Worm (Caenorhabditis elegans) whole organism, L3 larva: Measurements from ENCODE around the gene srbc-11.
"Not testable (repeated sequence)": the region's sequence is repeated elsewhere in the genome, so short reads cannot be mapped to it uniquely, and the experiment has no call there.

Experiments
- R02D3.7 ChIP-seq: fragments of 150-350 bp; optimal IDR thresholded peaks from 2 replicates; lab custom pipeline; 2014; ENCODE audit warnings: missing biosample characterization, missing genetic modification characterization
- aly-2 ChIP-seq: fragments of 150-350 bp; optimal IDR thresholded peaks from 2 replicates; lab custom pipeline; 2014; ENCODE audit warnings: missing biosample characterization, missing genetic modification characterization
- ceh-16 ChIP-seq: sonication (generic microtip); optimal IDR thresholded peaks from 2 replicates; lab custom pipeline; 2017; ENCODE audit warnings: missing biosample characterization, missing genetic modification characterization
- ceh-28 ChIP-seq: fragments of 150-350 bp; optimal IDR thresholded peaks from 2 replicates; lab custom pipeline; 2014; ENCODE audit warnings: missing biosample characterization, missing genetic modification reagents, missing genetic modification characterization
- ceh-9 ChIP-seq: sonication (generic microtip); optimal IDR thresholded peaks from 2 replicates; lab custom pipeline; 2018; ENCODE audit warnings: missing biosample characterization, missing genetic modification characterization
- daf-12 ChIP-seq: fragments of 150-350 bp; optimal IDR thresholded peaks from 2 replicates; lab custom pipeline; 2014; ENCODE audit warnings: missing biosample characterization, missing genetic modification reagents, missing genetic modification characterization
- egl-27 ChIP-seq: sonication (generic microtip); optimal IDR thresholded peaks from 4 replicates; lab custom pipeline; 2017; ENCODE audit warnings: missing biosample characterization, missing genetic modification reagents, missing genetic modification characterization
- elt-2 ChIP-seq: sonication (generic microtip); optimal IDR thresholded peaks from 2 replicates; lab custom pipeline; 2016; ENCODE audit warnings: missing genetic modification reagents, mild to moderate bottlenecking, missing genetic modification characterization, missing compliant biosample characterization
- fkh-2 ChIP-seq: fragments of 150-350 bp; optimal IDR thresholded peaks from 2 replicates; lab custom pipeline; 2014; ENCODE audit warnings: missing biosample characterization, missing genetic modification reagents, missing genetic modification characterization
- fos-1 ChIP-seq: fragments of 150-350 bp; optimal IDR thresholded peaks from 2 replicates; lab custom pipeline; 2014; ENCODE audit warnings: missing biosample characterization, missing genetic modification characterization
- hmg-11 ChIP-seq: sonication (generic microtip); optimal IDR thresholded peaks from 2 replicates; lab custom pipeline; 2016; ENCODE audit warnings: missing genetic modification characterization, missing compliant biosample characterization
- jun-1 ChIP-seq: fragments of 150-350 bp; optimal IDR thresholded peaks from 2 replicates; lab custom pipeline; 2014; ENCODE audit warnings: missing biosample characterization, missing genetic modification reagents, missing genetic modification characterization
- lin-15B ChIP-seq: fragments of 150-350 bp; optimal IDR thresholded peaks from 2 replicates; lab custom pipeline; 2014; ENCODE audit warnings: missing biosample characterization, missing genetic modification characterization
- mdl-1 ChIP-seq: fragments of 150-350 bp; optimal IDR thresholded peaks from 2 replicates; lab custom pipeline; 2014; ENCODE audit warnings: missing biosample characterization, missing genetic modification characterization
- mml-1 ChIP-seq: fragments of 150-350 bp; sonication (generic microtip); optimal IDR thresholded peaks from 3 replicates; lab custom pipeline; 2014; ENCODE audit warnings: missing biosample characterization, missing genetic modification characterization
- nhr-11 ChIP-seq: fragments of 150-350 bp; optimal IDR thresholded peaks from 2 replicates; lab custom pipeline; 2014; ENCODE audit warnings: missing biosample characterization, missing genetic modification characterization
- nhr-12 ChIP-seq: fragments of 150-350 bp; optimal IDR thresholded peaks from 2 replicates; lab custom pipeline; 2014; ENCODE audit warnings: missing biosample characterization, missing genetic modification characterization
- nhr-28 ChIP-seq: fragments of 150-350 bp; optimal IDR thresholded peaks from 2 replicates; lab custom pipeline; 2014; ENCODE audit warnings: missing biosample characterization, missing genetic modification characterization
- nhr-43 ChIP-seq: sonication (generic microtip); optimal IDR thresholded peaks from 2 replicates; lab custom pipeline; 2016; ENCODE audit warnings: mild to moderate bottlenecking, missing genetic modification characterization, missing compliant biosample characterization; ENCODE audit not compliant: poor library complexity, severe bottlenecking
- nhr-77 ChIP-seq: fragments of 150-350 bp; optimal IDR thresholded peaks from 2 replicates; lab custom pipeline; 2014; ENCODE audit warnings: missing biosample characterization, missing genetic modification characterization
- skn-1 ChIP-seq: fragments of 150-350 bp; optimal IDR thresholded peaks from 2 replicates; lab custom pipeline; 2014; ENCODE audit warnings: missing biosample characterization, missing genetic modification characterization
- tbx-2 ChIP-seq: sonication (generic microtip); optimal IDR thresholded peaks from 2 replicates; lab custom pipeline; 2016; ENCODE audit warnings: mild to moderate bottlenecking, missing genetic modification characterization, missing compliant biosample characterization
- unc-39 ChIP-seq: sonication (generic microtip); optimal IDR thresholded peaks from 4 replicates; lab custom pipeline; 2017; ENCODE audit warnings: missing biosample characterization, missing genetic modification characterization
- unc-62 ChIP-seq: fragments of 150-350 bp; sonication (generic microtip); optimal IDR thresholded peaks from 4 replicates; lab custom pipeline; 2014; ENCODE audit warnings: missing biosample characterization, missing genetic modification reagents, missing genetic modification characterization
- zag-1 ChIP-seq: fragments of 150-350 bp; optimal IDR thresholded peaks from 2 replicates; lab custom pipeline; 2014; ENCODE audit warnings: missing biosample characterization, missing genetic modification characterization

The srbc-11 gene

DNA sequence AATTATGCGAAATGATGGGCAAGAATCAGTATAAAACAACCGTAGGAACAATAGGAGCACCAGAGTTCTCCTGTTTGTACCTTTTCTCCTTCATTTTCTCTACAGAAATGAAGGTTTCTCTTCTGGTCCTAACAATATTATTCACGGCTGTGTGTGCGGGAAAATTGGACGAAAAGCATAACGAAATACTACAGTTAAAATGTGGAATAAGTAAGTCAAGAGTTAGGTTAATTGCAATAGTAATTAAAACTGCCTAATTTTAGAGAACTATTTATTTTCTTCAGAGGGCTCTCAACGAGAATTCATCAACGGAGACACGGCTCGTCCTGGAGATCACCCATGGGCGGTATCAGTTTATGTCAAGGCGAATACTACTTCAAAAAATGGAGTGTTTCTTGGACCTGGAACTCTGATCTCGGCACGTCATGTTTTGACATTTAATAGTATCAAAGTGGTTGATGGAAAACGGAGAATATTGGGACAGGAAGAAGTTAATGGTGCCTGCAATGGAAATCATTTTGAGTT lies 45.7 kb downstream of the srbc-11 start, which contains the start of gene try-12:
try-12 (plus strand) TSS at position 51 of the 525 bp plus-strand sequence.
- TF ChIP-seq egl-27 (tag; lab: Kevin White, UChicago) (no peak), lin-15B (tag; lab: Kevin White, UChicago) (no peak), fkh-2 (tag; lab: Kevin White, UChicago) (no peak), mdl-1 (tag; lab: Kevin White, UChicago) (no peak), mml-1 (tag; lab: Kevin White, UChicago) (no peak), tbx-2 (no peak), fos-1 (tag; lab: Kevin White, UChicago) (no peak), ceh-28 (tag; lab: Kevin White, UChicago) (no peak), skn-1 (no peak), nhr-11 (tag; lab: Kevin White, UChicago) (no peak), nhr-43 (tag; lab: Kevin White, UChicago) (no peak), unc-62 (GFP tag; lab: Kevin White, UChicago) (no peak), hmg-11 (tag; lab: Kevin White, UChicago) (no peak)

DNA sequence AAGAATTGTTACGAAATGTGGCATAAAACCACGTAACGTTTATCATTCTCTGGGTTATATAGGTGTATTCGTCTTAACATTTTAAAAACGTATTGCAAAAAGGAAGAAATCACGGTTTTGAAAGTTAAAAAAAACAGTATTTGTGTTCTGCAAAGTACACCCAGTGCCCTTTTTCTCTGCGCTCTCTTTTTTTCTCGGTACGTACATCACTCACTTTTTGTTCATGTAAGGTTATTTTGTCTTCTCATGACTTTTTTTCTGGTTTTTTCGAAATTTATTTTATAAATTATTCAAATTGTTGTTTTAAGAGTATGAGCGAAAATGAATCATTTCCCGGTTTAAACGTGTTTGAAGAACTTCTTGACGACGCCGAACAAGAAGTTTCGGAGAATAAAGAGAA lies 48.1 kb downstream of the srbc-11 start, which contains the start of gene F25E5.5:
F25E5.5 (plus strand) TSS at position 301 of the 400 bp plus-strand sequence.
- TF ChIP-seq daf-12: no peak
- no peak for TF ChIP-seq nhr-12 (tag; lab: Kevin White, UChicago)
- no peak for TF ChIP-seq unc-62 (GFP tag; lab: Kevin White, UChicago)
- no peak for TF ChIP-seq tbx-2
- TF ChIP-seq egl-27 (tag; lab: Kevin White, UChicago): no peak
- TF ChIP-seq R02D3.7 (tag; lab: Kevin White, UChicago): no peak
- no peak for TF ChIP-seq nhr-28 (tag; lab: Kevin White, UChicago)
- TF ChIP-seq nhr-77: no peak
- TF ChIP-seq ceh-9 (tag; lab: Kevin White, UChicago): no peak
- no peak for TF ChIP-seq fos-1 (tag; lab: Kevin White, UChicago)
- TF ChIP-seq unc-39: no peak
- no peak for TF ChIP-seq ceh-16
- no peak for TF ChIP-seq fkh-2 (tag; lab: Kevin White, UChicago)
- TF ChIP-seq elt-2: no peak
- no peak for TF ChIP-seq jun-1 (tag; lab: Kevin White, UChicago)
- no peak for TF ChIP-seq mml-1 (tag; lab: Kevin White, UChicago)
- no peak for TF ChIP-seq ceh-28 (tag; lab: Kevin White, UChicago)

DNA sequence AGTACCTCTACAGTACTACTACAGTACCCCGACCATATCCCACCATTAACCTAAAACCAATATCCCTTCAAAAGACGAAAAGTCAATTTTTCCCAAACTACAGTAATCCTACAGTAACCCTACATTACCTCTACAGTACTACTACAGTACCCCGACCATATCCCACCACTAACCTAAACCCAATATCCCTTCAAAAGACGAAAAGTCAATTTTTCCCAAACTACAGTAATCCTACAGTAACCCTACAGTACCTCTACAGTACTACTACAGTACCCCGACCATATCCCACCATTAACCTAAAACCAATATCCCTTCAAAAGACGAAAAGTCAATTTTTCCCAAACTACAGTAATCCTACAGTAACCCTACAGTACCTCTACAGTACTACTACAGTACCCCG lies 50.8 kb downstream of the srbc-11 start, which contains the start of gene nhr-141:
nhr-141 (plus strand) TSS at position 331 of the 400 bp plus-strand sequence.
- not testable (repeated sequence) for TF ChIP-seq hmg-11, zag-1, aly-2 (tag; lab: Kevin White, UChicago)
- TF ChIP-seq, all 47 proteins: peak for 0; not testable (repeated sequence) for 47
